Worm (Caenorhabditis elegans) whole organism, L3 larva: ENCODE measurements around the gene F17E9.18.

ENCODE experiments used
- R02D3.7 ChIP-seq: fragments of 150-350 bp; optimal IDR thresholded peaks from 2 replicates; lab custom pipeline; 2014; ENCODE audit warnings: missing biosample characterization, missing genetic modification characterization
- ZK546.5 ChIP-seq: sonication (generic microtip); optimal IDR thresholded peaks from 2 replicates; lab custom pipeline; 2017; ENCODE audit warnings: missing biosample characterization, missing genetic modification characterization
- aly-2 ChIP-seq: fragments of 150-350 bp; optimal IDR thresholded peaks from 2 replicates; lab custom pipeline; 2014; ENCODE audit warnings: missing biosample characterization, missing genetic modification characterization
- ama-1 ChIP-seq: fragments of 150-350 bp; optimal IDR thresholded peaks from 2 replicates; lab custom pipeline; 2018
- ceh-16 ChIP-seq: sonication (generic microtip); optimal IDR thresholded peaks from 2 replicates; lab custom pipeline; 2017; ENCODE audit warnings: missing biosample characterization, missing genetic modification characterization
- ceh-28 ChIP-seq: fragments of 150-350 bp; optimal IDR thresholded peaks from 2 replicates; lab custom pipeline; 2014; ENCODE audit warnings: missing biosample characterization, missing genetic modification reagents, missing genetic modification characterization
- ceh-82 ChIP-seq: fragments of 150-350 bp; optimal IDR thresholded peaks from 2 replicates; lab custom pipeline; 2014; ENCODE audit warnings: missing biosample characterization, missing genetic modification characterization
- ceh-9 ChIP-seq: sonication (generic microtip); optimal IDR thresholded peaks from 2 replicates; lab custom pipeline; 2018; ENCODE audit warnings: missing biosample characterization, missing genetic modification characterization
- daf-12 ChIP-seq: fragments of 150-350 bp; optimal IDR thresholded peaks from 2 replicates; lab custom pipeline; 2014; ENCODE audit warnings: missing biosample characterization, missing genetic modification reagents, missing genetic modification characterization
- egl-27 ChIP-seq: sonication (generic microtip); optimal IDR thresholded peaks from 4 replicates; lab custom pipeline; 2017; ENCODE audit warnings: missing biosample characterization, missing genetic modification reagents, missing genetic modification characterization
- egl-5 ChIP-seq: fragments of 150-350 bp; optimal IDR thresholded peaks from 2 replicates; lab custom pipeline; 2017; ENCODE audit warnings: missing biosample characterization, missing genetic modification reagents, missing genetic modification characterization, inconsistent platforms
- elt-1 ChIP-seq: fragments of 150-350 bp; optimal IDR thresholded peaks from 2 replicates; lab custom pipeline; 2014; ENCODE audit warnings: missing biosample characterization, missing genetic modification characterization
- elt-2 ChIP-seq: sonication (generic microtip); optimal IDR thresholded peaks from 2 replicates; lab custom pipeline; 2016; ENCODE audit warnings: missing genetic modification reagents, mild to moderate bottlenecking, missing genetic modification characterization, missing compliant biosample characterization
- elt-3 ChIP-seq, 3 experiments: fragments of 150-350 bp in 1 of 3; sonication (generic microtip) in 2 of 3; optimal IDR thresholded peaks; 2 replicates in 2 of 3; 4 replicates in 1 of 3; lab custom pipeline; 2014 to 2017; ENCODE audit warnings: missing biosample characterization in 3 of 3, missing genetic modification characterization in 3 of 3
- eor-1 ChIP-seq, 2 experiments: fragments of 150-350 bp; optimal IDR thresholded peaks; 2 replicates each; lab custom pipeline; 2014 to 2018; ENCODE audit warnings: missing biosample characterization in 2 of 2, missing genetic modification characterization in 2 of 2
- fkh-10 ChIP-seq: sonication (generic microtip); optimal IDR thresholded peaks from 2 replicates; lab custom pipeline; 2017; ENCODE audit warnings: missing biosample characterization, missing genetic modification reagents, missing genetic modification characterization
- fkh-2 ChIP-seq: fragments of 150-350 bp; optimal IDR thresholded peaks from 2 replicates; lab custom pipeline; 2014; ENCODE audit warnings: missing biosample characterization, missing genetic modification reagents, missing genetic modification characterization
- fos-1 ChIP-seq: fragments of 150-350 bp; optimal IDR thresholded peaks from 2 replicates; lab custom pipeline; 2014; ENCODE audit warnings: missing biosample characterization, missing genetic modification characterization
- hmg-11 ChIP-seq: sonication (generic microtip); optimal IDR thresholded peaks from 2 replicates; lab custom pipeline; 2016; ENCODE audit warnings: missing genetic modification characterization, missing compliant biosample characterization
- jun-1 ChIP-seq: fragments of 150-350 bp; optimal IDR thresholded peaks from 2 replicates; lab custom pipeline; 2014; ENCODE audit warnings: missing biosample characterization, missing genetic modification reagents, missing genetic modification characterization
- lin-15B ChIP-seq: fragments of 150-350 bp; optimal IDR thresholded peaks from 2 replicates; lab custom pipeline; 2014; ENCODE audit warnings: missing biosample characterization, missing genetic modification characterization
- lin-39 ChIP-seq: fragments of 150-350 bp; optimal IDR thresholded peaks from 2 replicates; lab custom pipeline; 2018; ENCODE audit warnings: missing biosample characterization, missing genetic modification reagents, missing genetic modification characterization
- lsy-12 ChIP-seq: sonication (generic microtip); optimal IDR thresholded peaks from 2 replicates; lab custom pipeline; 2016; ENCODE audit warnings: mild to moderate bottlenecking, missing genetic modification characterization, missing compliant biosample characterization
- mdl-1 ChIP-seq: fragments of 150-350 bp; optimal IDR thresholded peaks from 2 replicates; lab custom pipeline; 2014; ENCODE audit warnings: missing biosample characterization, missing genetic modification characterization
- mml-1 ChIP-seq: fragments of 150-350 bp; sonication (generic microtip); optimal IDR thresholded peaks from 3 replicates; lab custom pipeline; 2014; ENCODE audit warnings: missing biosample characterization, missing genetic modification characterization
- nfya-1 ChIP-seq: sonication (generic microtip); optimal IDR thresholded peaks from 2 replicates; lab custom pipeline; 2017; ENCODE audit warnings: missing genetic modification characterization, mild to moderate bottlenecking, missing compliant biosample characterization, antibody characterized with exemption, moderate library complexity; ENCODE audit not compliant: insufficient read depth
- nhr-11 ChIP-seq: fragments of 150-350 bp; optimal IDR thresholded peaks from 2 replicates; lab custom pipeline; 2014; ENCODE audit warnings: missing biosample characterization, missing genetic modification characterization
- nhr-12 ChIP-seq: fragments of 150-350 bp; optimal IDR thresholded peaks from 2 replicates; lab custom pipeline; 2014; ENCODE audit warnings: missing biosample characterization, missing genetic modification characterization
- nhr-23 ChIP-seq: fragments of 150-350 bp; optimal IDR thresholded peaks from 2 replicates; lab custom pipeline; 2014; ENCODE audit warnings: missing biosample characterization, missing genetic modification reagents, missing genetic modification characterization
- nhr-237 ChIP-seq: fragments of 150-350 bp; optimal IDR thresholded peaks from 2 replicates; lab custom pipeline; 2014; ENCODE audit warnings: missing biosample characterization, missing genetic modification characterization
- nhr-25 ChIP-seq: sonication (generic microtip); optimal IDR thresholded peaks from 2 replicates; lab custom pipeline; 2017; ENCODE audit warnings: missing biosample characterization, missing genetic modification characterization
- nhr-28 ChIP-seq: fragments of 150-350 bp; optimal IDR thresholded peaks from 2 replicates; lab custom pipeline; 2014; ENCODE audit warnings: missing biosample characterization, missing genetic modification characterization
- nhr-43 ChIP-seq: sonication (generic microtip); optimal IDR thresholded peaks from 2 replicates; lab custom pipeline; 2016; ENCODE audit warnings: mild to moderate bottlenecking, missing genetic modification characterization, missing compliant biosample characterization; ENCODE audit not compliant: poor library complexity, severe bottlenecking
- nhr-67 ChIP-seq: fragments of 150-350 bp; optimal IDR thresholded peaks from 2 replicates; lab custom pipeline; 2014; ENCODE audit warnings: missing biosample characterization, missing genetic modification characterization
- nhr-76 ChIP-seq: fragments of 150-350 bp; sonication (generic microtip); optimal IDR thresholded peaks from 5 replicates; lab custom pipeline; 2014; ENCODE audit warnings: missing biosample characterization, missing genetic modification characterization
- nhr-77 ChIP-seq: fragments of 150-350 bp; optimal IDR thresholded peaks from 2 replicates; lab custom pipeline; 2014; ENCODE audit warnings: missing biosample characterization, missing genetic modification characterization
- pha-4 ChIP-seq: fragments of 150-350 bp; optimal IDR thresholded peaks from 2 replicates; lab custom pipeline; 2014; ENCODE audit warnings: missing biosample characterization, missing genetic modification reagents, missing genetic modification characterization
- pqm-1 ChIP-seq: fragments of 150-350 bp; optimal IDR thresholded peaks from 2 replicates; lab custom pipeline; 2017; ENCODE audit warnings: missing biosample characterization, missing genetic modification characterization, inconsistent platforms
- sea-2 ChIP-seq: fragments of 150-350 bp; sonication (generic microtip); optimal IDR thresholded peaks from 4 replicates; lab custom pipeline; 2014; ENCODE audit warnings: missing biosample characterization, missing genetic modification reagents, missing genetic modification characterization
- skn-1 ChIP-seq: fragments of 150-350 bp; optimal IDR thresholded peaks from 2 replicates; lab custom pipeline; 2014; ENCODE audit warnings: missing biosample characterization, missing genetic modification characterization
- snpc-4 ChIP-seq: fragments of 150-350 bp; optimal IDR thresholded peaks from 2 replicates; lab custom pipeline; 2014; ENCODE audit warnings: missing biosample characterization, missing genetic modification characterization
- tbx-2 ChIP-seq: sonication (generic microtip); optimal IDR thresholded peaks from 2 replicates; lab custom pipeline; 2016; ENCODE audit warnings: mild to moderate bottlenecking, missing genetic modification characterization, missing compliant biosample characterization
- unc-39 ChIP-seq: sonication (generic microtip); optimal IDR thresholded peaks from 4 replicates; lab custom pipeline; 2017; ENCODE audit warnings: missing biosample characterization, missing genetic modification characterization
- unc-62 ChIP-seq: fragments of 150-350 bp; sonication (generic microtip); optimal IDR thresholded peaks from 4 replicates; lab custom pipeline; 2014; ENCODE audit warnings: missing biosample characterization, missing genetic modification reagents, missing genetic modification characterization
- zag-1 ChIP-seq: fragments of 150-350 bp; optimal IDR thresholded peaks from 2 replicates; lab custom pipeline; 2014; ENCODE audit warnings: missing biosample characterization, missing genetic modification characterization
- ztf-11 ChIP-seq: fragments of 150-350 bp; optimal IDR thresholded peaks from 2 replicates; lab custom pipeline; 2014; ENCODE audit warnings: missing biosample characterization, missing genetic modification characterization
- ztf-4 ChIP-seq: fragments of 150-350 bp; optimal IDR thresholded peaks from 2 replicates; lab custom pipeline; 2014; ENCODE audit warnings: missing biosample characterization, missing genetic modification characterization

The F17E9.18 gene

DNA sequence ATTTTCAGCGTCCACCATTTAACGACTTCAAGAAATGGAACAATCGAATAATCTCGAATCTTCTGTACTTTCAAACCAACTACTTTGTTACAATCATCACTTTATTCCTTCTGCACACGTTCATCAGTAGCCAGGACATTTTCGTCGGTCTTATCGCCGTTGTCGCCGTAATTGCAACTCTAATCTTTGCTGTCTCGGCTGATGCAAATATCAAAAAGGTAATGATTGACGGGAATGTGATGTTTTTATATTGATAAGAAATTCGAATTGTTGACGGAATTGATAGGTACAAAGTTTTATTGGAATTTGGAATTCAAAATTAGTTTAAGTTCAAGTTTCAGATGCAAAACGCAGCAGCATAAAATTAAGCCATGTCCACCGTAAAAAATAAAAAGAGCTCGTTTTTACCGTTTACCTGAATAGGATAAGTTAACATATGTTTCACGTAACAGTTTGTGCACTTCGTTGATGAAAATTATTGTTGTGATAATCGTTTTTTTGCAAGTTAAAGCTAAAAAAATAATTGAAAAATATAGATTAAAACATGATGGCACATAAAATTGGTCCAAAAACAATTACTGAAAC, 33.4 kb upstream of the F17E9.18 start:
- TF ChIP-seq mdl-1 (tag; lab: Kevin White, UChicago) (no peak), pha-4 (tag; lab: Kevin White, UChicago) (peak; percentile 59), fos-1 (tag; lab: Kevin White, UChicago) (no peak), pqm-1 (peak; percentile 89), hmg-11 (tag; lab: Kevin White, UChicago) (no peak), ztf-11 (tag; lab: Kevin White, UChicago) (no peak), elt-3 (tag; optimal IDR thresholded peaks at IDR 0.05; lab: Kevin White, UChicago) (no peak), zag-1 (tag; lab: Kevin White, UChicago) (no peak), jun-1 (tag; lab: Kevin White, UChicago) (peak; percentile 32), nhr-28 (no peak), elt-2 (tag; lab: Kevin White, UChicago) (peak; percentile 97)

DNA sequence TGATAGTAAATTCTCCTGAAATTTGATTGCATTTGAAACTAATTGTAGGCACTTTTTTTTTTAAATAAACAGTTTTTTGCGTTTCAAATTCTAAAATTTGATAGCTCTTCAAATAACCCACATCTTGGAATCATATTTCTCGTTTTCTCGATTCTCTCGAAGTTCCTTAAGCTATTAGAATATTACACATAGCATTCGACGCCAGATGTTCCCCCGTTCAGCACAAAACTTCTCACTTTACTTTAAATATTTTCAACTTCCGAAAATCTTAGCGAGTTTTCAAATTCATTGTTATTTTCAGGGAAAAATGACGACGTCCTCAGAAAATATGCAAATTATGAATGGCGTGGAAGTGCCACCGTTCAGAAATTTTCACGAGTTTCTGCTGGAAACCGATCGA, 32.7 kb upstream of the F17E9.18 start, which contains the start of gene praf-3:
Gene praf-3, plus strand, starts transcription at position 301 of the 400 bp plus-strand sequence.
- TF ChIP-seq ceh-28 (no peak), ztf-11 (tag; lab: Kevin White, UChicago) (no peak), nhr-76 (tag; lab: Kevin White, UChicago) (no peak), nhr-67 (tag; lab: Kevin White, UChicago) (no peak)

DNA sequence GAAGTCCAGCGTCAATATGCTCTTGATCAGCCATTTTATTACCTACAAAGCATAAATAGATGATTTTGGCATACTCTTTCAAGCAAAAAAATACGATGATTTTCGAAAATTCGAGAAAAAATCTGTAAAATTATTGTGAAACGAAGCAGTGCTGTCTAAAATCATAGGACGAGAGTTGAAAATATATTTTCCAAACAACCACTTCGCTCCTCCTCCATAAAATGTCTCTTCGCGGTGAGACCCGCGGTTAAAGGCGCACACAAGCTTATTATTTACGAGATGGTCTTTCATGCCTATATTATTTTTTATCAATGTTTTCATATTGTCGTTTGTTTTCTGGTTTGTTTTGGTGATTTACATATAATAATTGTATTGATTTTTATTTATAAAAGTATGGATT, 32.3 kb upstream of the F17E9.18 start, which contains the start of gene nap-1:
Gene nap-1, minus strand, starts transcription at position 42 of the 400 bp plus-strand sequence.
- TF ChIP-seq nhr-67 (tag; lab: Kevin White, UChicago), result no peak
- no peak for TF ChIP-seq nhr-11 (tag; lab: Kevin White, UChicago)
- TF ChIP-seq nhr-25 (tag; lab: Kevin White, UChicago), result peak; percentile 47
- no peak for TF ChIP-seq ceh-9 (tag; lab: Kevin White, UChicago)
- no peak for TF ChIP-seq nhr-43 (tag; lab: Kevin White, UChicago)
- peak; percentile 83 for TF ChIP-seq snpc-4 (tag; lab: Kevin White, UChicago)
- TF ChIP-seq unc-39 (tag; lab: Kevin White, UChicago), result no peak
- TF ChIP-seq fkh-2 (tag; lab: Kevin White, UChicago), result no peak
- TF ChIP-seq ZK546.5 (tag; lab: Kevin White, UChicago), result no peak
- peak; percentile 84 for TF ChIP-seq lin-39
- peak; percentile 85 for TF ChIP-seq egl-5
- TF ChIP-seq sea-2, result no peak
- peak; percentile 58 for TF ChIP-seq elt-2 (tag; lab: Kevin White, UChicago)
- no peak for TF ChIP-seq aly-2 (tag; lab: Kevin White, UChicago)
- peak; percentile 82 for TF ChIP-seq lin-15B (tag; lab: Kevin White, UChicago)
- TF ChIP-seq elt-3 (tag; optimal IDR thresholded peaks at IDR 0.05; lab: Kevin White, UChicago), result no peak
- peak; percentile 43 for TF ChIP-seq pqm-1
- no peak for TF ChIP-seq eor-1 (tag; optimal IDR thresholded peaks at IDR 0.05; lab: Kevin White, UChicago)
- no peak for TF ChIP-seq mml-1 (tag; lab: Kevin White, UChicago)
- TF ChIP-seq nhr-23, result peak; percentile 75
- TF ChIP-seq egl-27 (tag; lab: Kevin White, UChicago), result no peak
- TF ChIP-seq skn-1 (tag; lab: Kevin White, UChicago), result peak; percentile 33
- no peak for TF ChIP-seq ceh-16 (tag; lab: Kevin White, UChicago)
- TF ChIP-seq ztf-11 (tag; lab: Kevin White, UChicago), result no peak
- TF ChIP-seq nhr-77 (tag; lab: Kevin White, UChicago), result no peak
- TF ChIP-seq hmg-11 (tag; lab: Kevin White, UChicago), result peak; percentile 68
- TF ChIP-seq nhr-12 (tag; lab: Kevin White, UChicago), result no peak
- TF ChIP-seq ceh-28, result peak; percentile 39
- no peak for TF ChIP-seq lsy-12 (tag; lab: Kevin White, UChicago)
- TF ChIP-seq unc-62 (GFP tag; lab: Kevin White, UChicago), result peak; percentile 26
- TF ChIP-seq nhr-76 (tag; lab: Kevin White, UChicago), result no peak
- TF ChIP-seq tbx-2, result no peak
- TF ChIP-seq nfya-1, result peak; percentile 87
- no peak for TF ChIP-seq mdl-1 (tag; lab: Kevin White, UChicago)
- TF ChIP-seq zag-1 (tag; lab: Kevin White, UChicago), result no peak
- peak; percentile 95 for TF ChIP-seq pha-4 (tag; lab: Kevin White, UChicago)
- TF ChIP-seq daf-12, result no peak
- no peak for TF ChIP-seq jun-1 (tag; lab: Kevin White, UChicago)
- peak; percentile 14 for TF ChIP-seq ama-1 (lab: Kevin White, UChicago)
- no peak for TF ChIP-seq ceh-82 (tag; lab: Kevin White, UChicago)
- no peak for TF ChIP-seq fos-1 (tag; lab: Kevin White, UChicago)
- peak; percentile 62 for TF ChIP-seq ztf-4 (tag; lab: Kevin White, UChicago)
- no peak for TF ChIP-seq nhr-28
- TF ChIP-seq R02D3.7 (tag; lab: Kevin White, UChicago), result peak; percentile 97
- TF ChIP-seq nhr-237 (tag; lab: Kevin White, UChicago), result no peak
- peak; percentile 24 for TF ChIP-seq fkh-10 (GFP tag; lab: Kevin White, UChicago)
- TF ChIP-seq elt-1 (tag; lab: Kevin White, UChicago), result no peak
